Worm (Caenorhabditis elegans) whole organism, young adult: ENCODE data around the gene spig-1.

ENCODE experiments used
- B0019.2 ChIP-seq: fragments of 200-800 bp; sonication (Bioruptor generic); conservative IDR thresholded peaks from 2 replicates; pipeline ENCODE4 v1.3.6; 2022; ENCODE audit warnings: missing genetic modification reagents, missing genetic modification characterization, missing compliant biosample characterization
- B0035.1 ChIP-seq: sonication (generic microtip); optimal IDR thresholded peaks from 2 replicates; lab custom pipeline; 2016; ENCODE audit warnings: missing genetic modification characterization, mild to moderate bottlenecking, missing compliant biosample characterization, missing genotype, missing genetic modification reagents
- B0261.1 ChIP-seq: sonication (generic microtip); optimal IDR thresholded peaks from 2 replicates; lab custom pipeline; 2016; ENCODE audit warnings: mild to moderate bottlenecking, missing genetic modification characterization, moderate library complexity, missing compliant biosample characterization
- C17E4.6 ChIP-seq: fragments of 200-800 bp; sonication (Bioruptor generic); IDR thresholded peaks from 2 replicates; pipeline ENCODE4 v1.3.6; 2022; ENCODE audit warnings: missing genetic modification reagents, missing genetic modification characterization, missing compliant biosample characterization
- F55B11.4 ChIP-seq: sonication (generic microtip); optimal IDR thresholded peaks from 2 replicates; lab custom pipeline; 2016; ENCODE audit warnings: missing compliant biosample characterization, missing genetic modification characterization, borderline replicate concordance; ENCODE audit not compliant: insufficient read depth
- K12H6.12 ChIP-seq: fragments of 200-800 bp; sonication (Bioruptor generic); optimal IDR thresholded peaks from 2 replicates; lab custom pipeline; 2018; ENCODE audit warnings: mild to moderate bottlenecking, missing genetic modification characterization, missing compliant biosample characterization
- Y53G8AR.9 ChIP-seq: fragments of 200-800 bp; sonication (Bioruptor generic); conservative IDR thresholded peaks from 2 replicates; pipeline ENCODE4 v1.3.6; 2022; ENCODE audit warnings: missing genetic modification reagents, missing genetic modification characterization, missing compliant biosample characterization
- ZK185.1 ChIP-seq: sonication (generic microtip); optimal IDR thresholded peaks from 2 replicates; lab custom pipeline; 2016; ENCODE audit warnings: mild to moderate bottlenecking, missing genetic modification characterization, missing compliant biosample characterization; ENCODE audit not compliant: poor library complexity, severe bottlenecking
- atf-7 ChIP-seq: sonication (generic microtip); optimal IDR thresholded peaks from 2 replicates; lab custom pipeline; 2017; ENCODE audit warnings: mild to moderate bottlenecking, missing genetic modification characterization, missing compliant biosample characterization
- attf-3 ChIP-seq: fragments of 200-800 bp; sonication (Bioruptor generic); conservative IDR thresholded peaks from 2 replicates; pipeline ENCODE4 v1.3.6; 2022; ENCODE audit warnings: missing genetic modification reagents, missing genetic modification characterization, missing compliant biosample characterization
- ceh-100 ChIP-seq: fragments of 200-800 bp; sonication (Bioruptor generic); IDR thresholded peaks from 2 replicates; pipeline ENCODE4 v1.3.6; 2022; ENCODE audit warnings: missing genetic modification reagents, missing genetic modification characterization, missing compliant biosample characterization
- ceh-91 ChIP-seq: fragments of 200-800 bp; sonication (Bioruptor generic); IDR thresholded peaks from 2 replicates; pipeline ENCODE4 v1.3.6; 2022; ENCODE audit warnings: missing genetic modification reagents, missing genetic modification characterization, missing compliant biosample characterization
- dox-1 ChIP-seq: fragments of 200-800 bp; sonication (Bioruptor generic); IDR thresholded peaks from 2 replicates; pipeline ENCODE4 v1.3.6; 2022; ENCODE audit warnings: missing genetic modification reagents, missing genetic modification characterization, missing compliant biosample characterization
- dpl-1 ChIP-seq: fragments of 150-350 bp; optimal IDR thresholded peaks from 2 replicates; lab custom pipeline; 2014; ENCODE audit warnings: missing biosample characterization, missing genetic modification reagents, missing genetic modification characterization
- ekl-4 ChIP-seq: fragments of 200-800 bp; sonication (Bioruptor generic); IDR thresholded peaks from 2 replicates; pipeline ENCODE4 v1.3.6; 2022; ENCODE audit warnings: missing genetic modification reagents, missing genetic modification characterization, missing compliant biosample characterization
- ets-4 ChIP-seq: fragments of 200-800 bp; sonication (Bioruptor generic); optimal IDR thresholded peaks from 2 replicates; lab custom pipeline; 2018; ENCODE audit warnings: mild to moderate bottlenecking, missing genetic modification characterization, missing compliant biosample characterization
- hmg-1.2 ChIP-seq: fragments of 200-800 bp; sonication (Bioruptor generic); IDR thresholded peaks from 2 replicates; pipeline ENCODE4 v1.3.6; 2022; ENCODE audit warnings: missing genetic modification reagents, missing genetic modification characterization, missing compliant biosample characterization
- lin-26 ChIP-seq: fragments of 200-800 bp; sonication (Bioruptor generic); IDR thresholded peaks from 2 replicates; pipeline ENCODE4 v1.3.6; 2022; ENCODE audit warnings: missing genetic modification reagents, missing genetic modification characterization, missing compliant biosample characterization
- lin-35 ChIP-seq, 3 experiments: fragments of 150-350 bp in 2 of 3; sonication (generic microtip) in 1 of 3; optimal IDR thresholded peaks; 2 replicates each; lab custom pipeline; 2014 to 2018; ENCODE audit warnings: missing biosample characterization in 3 of 3, missing genetic modification characterization in 3 of 3, missing genetic modification reagents in 3 of 3
- lir-1 ChIP-seq: fragments of 200-800 bp; sonication (Bioruptor generic); conservative IDR thresholded peaks from 2 replicates; pipeline ENCODE4 v1.3.6; 2022; ENCODE audit warnings: missing genetic modification reagents, missing genetic modification characterization, missing compliant biosample characterization
- madf-6 ChIP-seq: fragments of 200-800 bp; sonication (Bioruptor generic); IDR thresholded peaks from 2 replicates; pipeline ENCODE4 v1.3.6; 2022; ENCODE audit warnings: missing genetic modification reagents, missing genetic modification characterization, missing compliant biosample characterization
- mxl-1 ChIP-seq: sonication (generic microtip); optimal IDR thresholded peaks from 2 replicates; lab custom pipeline; 2016; ENCODE audit warnings: missing genetic modification characterization, missing compliant biosample characterization
- nfya-1 ChIP-seq: sonication (generic microtip); optimal IDR thresholded peaks from 2 replicates; lab custom pipeline; 2017; ENCODE audit warnings: antibody characterized with exemption, missing compliant biosample characterization, missing genetic modification characterization, borderline replicate concordance; ENCODE audit not compliant: insufficient read depth
- nhr-179 ChIP-seq: sonication (generic microtip); optimal IDR thresholded peaks from 2 replicates; lab custom pipeline; 2016; ENCODE audit warnings: mild to moderate bottlenecking, missing genetic modification characterization, missing compliant biosample characterization
- rpc-1 ChIP-seq, 2 experiments: fragments of 150-350 bp in 1 of 2; sonication (generic microtip) in 1 of 2; optimal IDR thresholded peaks; 2 replicates each; lab custom pipeline; 2014 to 2018; ENCODE audit warnings: missing biosample characterization in 1 of 2, missing genetic modification characterization in 1 of 2, missing genetic modification reagents in 1 of 2, missing genotype in 1 of 2
- snpc-1.1 ChIP-seq: sonication (generic microtip); optimal IDR thresholded peaks from 2 replicates; lab custom pipeline; 2017; ENCODE audit warnings: missing genetic modification characterization, mild to moderate bottlenecking, missing compliant biosample characterization, antibody characterized with exemption, moderate library complexity, missing genotype, missing genetic modification reagents; ENCODE audit not compliant: insufficient read depth
- snpc-3.4 ChIP-seq: sonication (generic microtip); optimal IDR thresholded peaks from 2 replicates; lab custom pipeline; 2017; ENCODE audit warnings: missing genetic modification characterization, mild to moderate bottlenecking, missing compliant biosample characterization, antibody characterized with exemption, moderate library complexity, missing genotype, missing genetic modification reagents
- snpc-4 ChIP-seq, 5 experiments: fragments of 150-350 bp in 1 of 5; sonication (generic microtip) in 4 of 5; optimal IDR thresholded peaks; 2 replicates each; lab custom pipeline; 2014 to 2018; ENCODE audit warnings: missing genetic modification characterization in 5 of 5, missing biosample characterization in 3 of 5, antibody characterized with exemption in 2 of 5, mild to moderate bottlenecking in 2 of 5, missing compliant biosample characterization in 2 of 5, missing genotype in 2 of 5, moderate library complexity in 2 of 5, missing genetic modification reagents in 1 of 5
- sptf-2 ChIP-seq: fragments of 200-800 bp; sonication (Bioruptor generic); optimal IDR thresholded peaks from 2 replicates; lab custom pipeline; 2018; ENCODE audit warnings: mild to moderate bottlenecking, missing genetic modification characterization, missing compliant biosample characterization
- tbp1 ChIP-seq: fragments of 200-800 bp; sonication (Bioruptor generic); optimal IDR thresholded peaks from 2 replicates; lab custom pipeline; 2018; ENCODE audit warnings: mild to moderate bottlenecking, missing genetic modification characterization, missing compliant biosample characterization
- ztf-25 ChIP-seq: fragments of 200-800 bp; sonication (Bioruptor generic); IDR thresholded peaks from 2 replicates; pipeline ENCODE4 v1.3.6; 2022; ENCODE audit warnings: missing genetic modification reagents, missing genetic modification characterization, missing compliant biosample characterization

Gene spig-1

DNA sequence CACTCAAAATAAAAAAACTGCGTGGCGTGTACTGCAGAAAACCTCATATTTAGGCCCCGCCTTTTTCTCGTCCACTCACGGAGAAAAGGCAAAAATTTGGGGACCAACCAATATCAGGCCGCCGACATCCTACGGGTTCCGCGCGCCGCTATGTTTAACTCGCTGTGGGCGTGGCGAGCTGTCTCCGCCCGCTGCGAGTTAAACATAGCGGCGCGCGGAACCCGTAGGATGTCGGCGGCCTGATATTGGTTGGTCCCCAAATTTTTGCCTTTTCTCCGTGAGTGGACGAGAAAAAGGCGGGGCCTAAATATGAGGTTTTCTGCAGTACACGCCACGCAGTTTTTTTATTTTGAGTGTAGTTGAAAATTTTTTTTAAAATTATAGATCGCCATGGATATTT, 11.3 kb downstream of the spig-1 start, which contains the start of gene tmem-258:
Gene tmem-258 (plus strand): TSS at position 385 of the 400 bp plus-strand sequence.
- TF ChIP-seq snpc-3.4 (tag; lab: Kevin White, UChicago) (peak; percentile 43), ekl-4 (peak; percentile 5; the same call in 1 of the 2 replicates), madf-6 (GFP tag; lab: Robert Waterston, UW) (peak; percentile 36), snpc-4 (GFP tag; optimal IDR thresholded peaks at IDR 0.05; lab: Kevin White, UChicago) (peak; percentile 82), snpc-4 (tag; optimal IDR thresholded peaks at IDR 0.05; lab: Kevin White, UChicago) (peak in 3 of 4 experiments; percentile 88 to 95 (median 94)), hmg-1.2 (GFP tag; lab: Robert Waterston, UW) (peak; percentile 43), snpc-1.1 (tag; lab: Kevin White, UChicago) (peak; percentile 88)

DNA sequence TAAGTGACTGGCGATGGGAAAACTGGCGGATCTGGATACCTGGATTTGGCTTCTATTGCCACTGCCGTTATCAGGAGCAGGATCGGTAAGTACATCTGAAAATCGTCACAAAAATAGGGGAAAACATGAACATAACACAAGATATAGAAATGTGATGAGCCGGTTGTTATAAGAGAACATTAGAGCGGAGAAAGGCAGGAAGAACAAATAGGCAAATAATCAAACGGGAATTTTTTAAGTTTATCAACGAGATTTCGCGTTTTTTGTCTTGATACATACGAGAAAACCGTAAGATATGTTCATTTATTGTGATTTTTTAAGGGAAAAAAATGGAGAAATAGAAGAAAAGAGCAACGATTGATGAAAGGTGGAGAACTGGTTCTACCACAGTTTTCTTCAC, 13.7 kb downstream of the spig-1 start, which contains the start of gene Y57E12AR.1:
Gene Y57E12AR.1 (minus strand): TSS at position 101 of the 400 bp plus-strand sequence.
- TF ChIP-seq nfya-1 (no peak), lir-1 (GFP tag; lab: Robert Waterston, UW) (no peak), attf-3 (GFP tag; lab: Robert Waterston, UW) (no peak), ZK185.1 (no peak), C17E4.6 (GFP tag; lab: Robert Waterston, UW) (no peak), Y53G8AR.9 (GFP tag; lab: Robert Waterston, UW) (no peak), hmg-1.2 (GFP tag; lab: Robert Waterston, UW) (no peak)

DNA sequence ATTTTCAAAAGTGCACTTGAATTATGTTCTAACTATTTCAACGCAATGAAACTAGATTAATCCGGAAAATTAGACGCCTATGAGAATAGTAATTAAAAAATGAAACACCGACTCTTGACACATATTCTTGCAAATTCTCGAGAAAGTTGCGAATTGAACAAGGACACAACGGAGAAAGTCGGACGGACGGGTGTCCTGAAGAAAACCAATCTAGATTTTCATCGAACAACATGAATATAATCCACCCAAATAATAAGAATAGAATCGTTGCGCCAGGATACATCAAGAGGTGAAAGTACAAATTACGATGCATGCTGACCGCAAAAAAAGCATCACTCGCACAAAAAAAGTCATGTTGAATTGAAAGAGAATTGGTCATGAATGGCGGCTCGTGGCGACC, 17.3 kb downstream of the spig-1 start:
- TF ChIP-seq dpl-1 (GFP tag; lab: Kevin White, UChicago) (no peak), B0035.1 (tag; lab: Kevin White, UChicago) (no peak)

DNA sequence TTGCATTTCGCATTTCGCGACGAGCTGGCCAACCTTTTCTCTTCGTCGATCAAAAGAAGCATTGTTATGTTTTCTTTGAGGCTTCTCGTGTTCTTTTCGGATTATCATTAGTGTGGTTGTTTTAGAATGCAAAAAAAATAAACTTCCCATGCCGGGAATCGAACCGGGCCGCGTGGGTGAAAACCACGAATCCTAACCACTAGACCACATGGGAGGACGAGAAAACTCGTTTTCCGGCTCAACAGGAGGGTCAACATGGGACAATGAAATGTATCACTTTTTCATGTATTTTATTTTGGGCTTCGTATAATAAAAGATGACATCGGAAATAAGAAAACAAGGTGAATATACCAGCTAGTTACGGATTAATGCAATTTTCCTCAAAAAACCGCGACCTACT, 18.1 kb downstream of the spig-1 start:
- 0 out of 2 replicates have a peak, but pooled peaks have one; percentile 11 for TF ChIP-seq madf-6 (GFP tag; lab: Robert Waterston, UW)
- TF ChIP-seq atf-7 (tag; lab: Kevin White, UChicago), result no peak
- no peak for TF ChIP-seq F55B11.4 (tag; lab: Kevin White, UChicago)
- peak; percentile 55; the same call in 1 of the 2 replicates for TF ChIP-seq lin-26 (GFP tag; lab: Robert Waterston, UW)
- no peak for TF ChIP-seq B0019.2
- no peak for TF ChIP-seq ekl-4
- TF ChIP-seq ceh-100, result no peak
- no peak for TF ChIP-seq ets-4 (GFP tag; lab: Kevin White, UChicago)
- TF ChIP-seq mxl-1 (tag; lab: Kevin White, UChicago), result no peak
- TF ChIP-seq K12H6.12 (tag; lab: Kevin White, UChicago), result no peak
- peak; percentile 85 for TF ChIP-seq tbp1 (GFP tag; lab: Kevin White, UChicago)
- no peak for TF ChIP-seq sptf-2 (GFP tag; lab: Kevin White, UChicago)
- TF ChIP-seq ceh-91 (GFP tag; lab: Robert Waterston, UW), result no peak
- TF ChIP-seq rpc-1 (optimal IDR thresholded peaks at IDR 0.05; lab: Kevin White, UChicago), result peak; percentile 53
- TF ChIP-seq rpc-1 (tag; optimal IDR thresholded peaks at IDR 0.05; lab: Kevin White, UChicago), result peak; percentile 68
- TF ChIP-seq snpc-4 (GFP tag; optimal IDR thresholded peaks at IDR 0.05; lab: Kevin White, UChicago), result no peak
- peak in 1 of 4 experiments; percentile 8 for TF ChIP-seq snpc-4 (tag; optimal IDR thresholded peaks at IDR 0.05; lab: Kevin White, UChicago)
- no peak for TF ChIP-seq dox-1
- 0 out of 2 replicates have a peak, but pooled peaks have one; percentile 40 for TF ChIP-seq ztf-25 (GFP tag; lab: Robert Waterston, UW)
- TF ChIP-seq lin-35 (GFP tag; optimal IDR thresholded peaks at IDR 0.05; lab: Kevin White, UChicago), result no peak
- no peak for TF ChIP-seq nhr-179 (tag; lab: Kevin White, UChicago)
- peak; percentile 64 for TF ChIP-seq B0261.1 (tag; lab: Kevin White, UChicago)
- TF ChIP-seq hmg-1.2 (GFP tag; lab: Robert Waterston, UW), result 0 out of 2 replicates have a peak, but pooled peaks have one; percentile 10
